Worm (Caenorhabditis elegans): ENCODE data around the gene dhs-25.

Gene dhs-25

ce11 chrX:1502490-1502889 is 16.2 kb downstream of the dhs-25 start, which contains the start of gene F09E10.1:
Gene F09E10.1, plus strand, starts transcription at chrX:1502790.
- no peak for TF ChIP-seq rec-8 (tag; optimal IDR thresholded peaks at IDR 0.05)
- no peak for TF ChIP-seq cebp-1 (GFP tag; IDR thresholded peaks at IDR 0.05)
- no peak for TF ChIP-seq cebp-1 (tag; optimal IDR thresholded peaks at IDR 0.05)
- no peak for TF ChIP-seq nhr-179 (tag; optimal IDR thresholded peaks at IDR 0.05)
- TF ChIP-seq zfh-2 (GFP tag; conservative IDR thresholded peaks at IDR 0.05): no peak
- TF ChIP-seq die-1 (tag; optimal IDR thresholded peaks at IDR 0.05): no peak
- no peak for TF ChIP-seq madf-8 (GFP tag; conservative IDR thresholded peaks at IDR 0.05)
- TF ChIP-seq attf-5 (GFP tag; optimal IDR thresholded peaks at IDR 0.05): no peak
- TF ChIP-seq cebp-2 (GFP tag; IDR thresholded peaks at IDR 0.05): no peak
- no peak for TF ChIP-seq ceh-40 (GFP tag; IDR thresholded peaks at IDR 0.05)
- TF ChIP-seq F23B12.7 (tag; optimal IDR thresholded peaks at IDR 0.05; ENCODE audit: insufficient read depth): no peak
- no peak for TF ChIP-seq hlh-26 (GFP tag; conservative IDR thresholded peaks at IDR 0.05)
- TF ChIP-seq K11D2.4 (GFP tag; IDR thresholded peaks at IDR 0.05): no peak
- no peak for TF ChIP-seq ztf-18 (tag; optimal IDR thresholded peaks at IDR 0.05)
- no peak for TF ChIP-seq F37B4.10 (GFP tag; IDR thresholded peaks at IDR 0.05)
- TF ChIP-seq F52B5.7 (tag; optimal IDR thresholded peaks at IDR 0.05): no peak

DNA sequence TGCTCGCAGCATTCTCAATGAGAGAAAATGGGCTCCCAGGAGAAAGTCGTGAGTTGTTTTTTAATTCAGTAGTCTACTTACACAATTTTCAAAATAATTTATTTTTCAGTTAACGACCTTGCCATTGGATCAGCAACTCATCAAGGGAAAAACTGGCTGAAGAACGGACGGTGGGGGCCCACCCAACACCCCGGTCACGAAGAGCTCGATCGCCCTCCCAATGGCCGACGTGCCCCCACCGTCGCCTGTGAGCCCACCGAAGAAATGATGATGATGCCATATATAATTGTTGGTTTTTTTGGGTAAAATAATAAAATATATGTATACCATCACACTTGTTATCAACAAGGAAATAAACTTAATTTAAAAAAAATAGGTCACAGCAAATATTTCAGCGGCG is 16.6 kb downstream of the dhs-25 start:
- TF ChIP-seq mel-28 (tag; optimal IDR thresholded peaks at IDR 0.05; ENCODE audit: borderline replicate concordance) (no peak), F10E7.11 (tag; optimal IDR thresholded peaks at IDR 0.05) (no peak), egrh-3 (GFP tag; IDR thresholded peaks at IDR 0.05) (peak; percentile 37; the same call in 1 of the 2 replicates), attf-6 (GFP tag; IDR thresholded peaks at IDR 0.05) (no peak), zfh-2 (GFP tag; conservative IDR thresholded peaks at IDR 0.05) (peak; percentile 86), egl-18 (GFP tag; IDR thresholded peaks at IDR 0.05) (no peak), ztf-22 (GFP tag; optimal IDR thresholded peaks at IDR 0.05) (no peak), dox-1 (GFP tag; IDR thresholded peaks at IDR 0.05) (no peak), madf-6 (GFP tag; IDR thresholded peaks at IDR 0.05) (no peak), ceh-40 (GFP tag; IDR thresholded peaks at IDR 0.05) (0 out of 2 replicates have a peak, but pooled peaks have one; percentile 11), atf-7 (tag; optimal IDR thresholded peaks at IDR 0.05) (no peak), athp-1 (tag; optimal IDR thresholded peaks at IDR 0.05) (no peak)

- TF ChIP-seq bed-1 (GFP tag; IDR thresholded peaks at IDR 0.05): no peak; the same call in 1 of the 2 replicates
- no peak for TF ChIP-seq lin-54 (GFP tag; optimal IDR thresholded peaks at IDR 0.05)
- TF ChIP-seq gei-17 (GFP tag; optimal IDR thresholded peaks at IDR 0.05): peak; percentile 73
- peak; percentile 26 for TF ChIP-seq ztf-22 (GFP tag; optimal IDR thresholded peaks at IDR 0.05)
- peak; percentile 29; the same call in 1 of the 2 replicates for TF ChIP-seq ceh-40 (GFP tag; IDR thresholded peaks at IDR 0.05)
- no peak for TF ChIP-seq lin-40 (tag; optimal IDR thresholded peaks at IDR 0.05)
- TF ChIP-seq ztf-26 (tag; optimal IDR thresholded peaks at IDR 0.05): peak; percentile 40
- no peak for TF ChIP-seq egl-18 (GFP tag; IDR thresholded peaks at IDR 0.05)
- peak; percentile 92 for TF ChIP-seq Y67H2A.10 (GFP tag; conservative IDR thresholded peaks at IDR 0.05)
- TF ChIP-seq mxl-1 (tag; optimal IDR thresholded peaks at IDR 0.05): no peak
- peak; percentile 51 for TF ChIP-seq F57A8.1 (GFP tag; optimal IDR thresholded peaks at IDR 0.05)
- TF ChIP-seq tbx-9 (tag; optimal IDR thresholded peaks at IDR 0.05; ENCODE audit: borderline replicate concordance): no peak
- TF ChIP-seq unc-62 (GFP tag; optimal IDR thresholded peaks at IDR 0.05): no peak
- TF ChIP-seq F22D6.2 (tag; optimal IDR thresholded peaks at IDR 0.05): no peak
- TF ChIP-seq ekl-4 (GFP tag; IDR thresholded peaks at IDR 0.05): peak; percentile 49
- TF ChIP-seq lin-26 (GFP tag; IDR thresholded peaks at IDR 0.05): no peak
- TF ChIP-seq hmg-20 (GFP tag; IDR thresholded peaks at IDR 0.05): no peak; the same call in 1 of the 2 replicates
- no peak for TF ChIP-seq D2030.7 (GFP tag; IDR thresholded peaks at IDR 0.05)
- no peak for TF ChIP-seq snpc-4 (GFP tag; optimal IDR thresholded peaks at IDR 0.05)
- no peak for TF ChIP-seq snpc-4 (tag; optimal IDR thresholded peaks at IDR 0.05)
- peak; percentile 2 for TF ChIP-seq F23B12.7 (tag; optimal IDR thresholded peaks at IDR 0.05; ENCODE audit: insufficient read depth)
- TF ChIP-seq hsf-1 (GFP tag; IDR thresholded peaks at IDR 0.05): peak; percentile 40; the same call in 1 of the 2 replicates
- TF ChIP-seq F52B5.7 (tag; optimal IDR thresholded peaks at IDR 0.05): peak; percentile 76
Observed at ce11 chrX:1503698-1504501, 17.6 kb downstream of the dhs-25 start.

All from whole organism, young adult.